Fruit fly (Drosophila melanogaster): Measurements from ENCODE around the gene Nelf-A.
A peak's percentile ranks its signal among the peaks of the same experiment; 100 is the strongest.

The Nelf-A gene

dm6 chr3R:21188540-21189276 lies 34.8 kb upstream of the Nelf-A start (continued):
- peak; percentile 41 for TF ChIP-seq ERR (GFP tag; optimal IDR thresholded peaks at IDR 0.05)
- TF ChIP-seq CG6813 (GFP tag; optimal IDR thresholded peaks at IDR 0.05) = peak; percentile 52
- TF ChIP-seq MBD-R2 (GFP tag; IDR thresholded peaks at IDR 0.05) = no peak
- TF ChIP-seq CG17385 (GFP tag; optimal IDR thresholded peaks at IDR 0.05) = peak; percentile 54
- TF ChIP-seq CG15269 (tag; optimal IDR thresholded peaks at IDR 0.05) = peak; percentile 11
- TF ChIP-seq vvl (GFP tag; IDR thresholded peaks at IDR 0.05) = peak; percentile 75
- TF ChIP-seq HLH3B (GFP tag; IDR thresholded peaks at IDR 0.05) = no peak
- peak; percentile 30; the same call in 1 of the 2 replicates for TF ChIP-seq stc (GFP tag; IDR thresholded peaks at IDR 0.05)
- TF ChIP-seq usp (GFP tag; optimal IDR thresholded peaks at IDR 0.05) = no peak
- TF ChIP-seq tup (GFP tag; optimal IDR thresholded peaks at IDR 0.05) = no peak
- no peak for TF ChIP-seq mam (GFP tag; optimal IDR thresholded peaks at IDR 0.05)
- TF ChIP-seq CG10274 (GFP tag; optimal IDR thresholded peaks at IDR 0.05) = no peak
- no peak; the same call in 2 of the 3 replicates for TF ChIP-seq CG11695 (GFP tag; IDR thresholded peaks at IDR 0.05)
- TF ChIP-seq Eip74EF (GFP tag; optimal IDR thresholded peaks at IDR 0.05) = peak in 1 of 2 experiments; percentile 70
- peak; percentile 66 for TF ChIP-seq Max (GFP tag; optimal IDR thresholded peaks at IDR 0.05)
- TF ChIP-seq CG6791 (GFP tag; IDR thresholded peaks at IDR 0.05; ENCODE audit: partially characterized antibody) = peak; percentile 63; the same call in 1 of the 3 replicates
- TF ChIP-seq CG7745 (tag; optimal IDR thresholded peaks at IDR 0.05) = peak; percentile 13
- TF ChIP-seq pnt (GFP tag; optimal IDR thresholded peaks at IDR 0.05) = no peak
- no peak for TF ChIP-seq Kr (GFP tag; optimal IDR thresholded peaks at IDR 0.05)
- TF ChIP-seq exex (tag; optimal IDR thresholded peaks at IDR 0.05) = peak; percentile 25
- peak; percentile 41 for TF ChIP-seq CG3163 (GFP tag; optimal IDR thresholded peaks at IDR 0.05)
- peak; percentile 71 for TF ChIP-seq CG18599 (GFP tag; optimal IDR thresholded peaks at IDR 0.05)
- TF ChIP-seq gsb (GFP tag; IDR thresholded peaks at IDR 0.05) = 0 out of 2 replicates have a peak, but pooled peaks have one; percentile 32
- peak; percentile 9 for TF ChIP-seq Nf-YB (GFP tag; optimal IDR thresholded peaks at IDR 0.05)
- no peak for TF ChIP-seq pum (GFP tag; optimal IDR thresholded peaks at IDR 0.05)
- peak; percentile 15; the same call in 1 of the 2 replicates for TF ChIP-seq ranshi (GFP tag; IDR thresholded peaks at IDR 0.05)
- TF ChIP-seq chm (GFP tag; IDR thresholded peaks at IDR 0.05) = peak; percentile 89
- no peak for TF ChIP-seq Atf3 (GFP tag; optimal IDR thresholded peaks at IDR 0.05)
- TF ChIP-seq D19A (tag; optimal IDR thresholded peaks at IDR 0.05) = peak; percentile 39
- peak; percentile 95 for TF ChIP-seq Deaf1 (tag; optimal IDR thresholded peaks at IDR 0.05)
- TF ChIP-seq nmo (GFP tag; optimal IDR thresholded peaks at IDR 0.05) = no peak
- TF ChIP-seq sug (tag; optimal IDR thresholded peaks at IDR 0.05) = peak; percentile 80
- TF ChIP-seq stwl (tag; optimal IDR thresholded peaks at IDR 0.05) = peak; percentile 9
- TF ChIP-seq repo (GFP tag; optimal IDR thresholded peaks at IDR 0.05) = no peak
- TF ChIP-seq HmgD (GFP tag; optimal IDR thresholded peaks at IDR 0.05) = peak; percentile 68
- no peak for TF ChIP-seq shn (GFP tag; optimal IDR thresholded peaks at IDR 0.05)
- peak; percentile 90 for TF ChIP-seq CG34422 (GFP tag; IDR thresholded peaks at IDR 0.05)
- TF ChIP-seq Nf-YA (GFP tag; IDR thresholded peaks at IDR 0.05) = no peak
- TF ChIP-seq yki (optimal IDR thresholded peaks at IDR 0.05) = no peak
- no peak for TF ChIP-seq danr (GFP tag; IDR thresholded peaks at IDR 0.05)
- peak; percentile 73 for TF ChIP-seq Vsx1 (GFP tag; optimal IDR thresholded peaks at IDR 0.05)
- TF ChIP-seq Antp (GFP tag; optimal IDR thresholded peaks at IDR 0.05) = peak; percentile 21
- peak; percentile 16 for TF ChIP-seq CG17912 (GFP tag; optimal IDR thresholded peaks at IDR 0.05)
- TF ChIP-seq Hr78 (GFP tag; optimal IDR thresholded peaks at IDR 0.05) = peak in 1 of 2 experiments; percentile 31
- TF ChIP-seq CG15514 (GFP tag; optimal IDR thresholded peaks at IDR 0.05) = peak; percentile 42
- no peak for TF ChIP-seq h (optimal IDR thresholded peaks at IDR 0.05)
- TF ChIP-seq BEAF-32 (GFP tag; optimal IDR thresholded peaks at IDR 0.05) = peak; percentile 1
- TF ChIP-seq pfk (GFP tag; optimal IDR thresholded peaks at IDR 0.05) = peak; percentile 63
- no peak for TF ChIP-seq slp2 (GFP tag; optimal IDR thresholded peaks at IDR 0.05)
